Fruit fly (Drosophila melanogaster): ENCODE data around the gene slmb.

Gene slmb

DNA sequence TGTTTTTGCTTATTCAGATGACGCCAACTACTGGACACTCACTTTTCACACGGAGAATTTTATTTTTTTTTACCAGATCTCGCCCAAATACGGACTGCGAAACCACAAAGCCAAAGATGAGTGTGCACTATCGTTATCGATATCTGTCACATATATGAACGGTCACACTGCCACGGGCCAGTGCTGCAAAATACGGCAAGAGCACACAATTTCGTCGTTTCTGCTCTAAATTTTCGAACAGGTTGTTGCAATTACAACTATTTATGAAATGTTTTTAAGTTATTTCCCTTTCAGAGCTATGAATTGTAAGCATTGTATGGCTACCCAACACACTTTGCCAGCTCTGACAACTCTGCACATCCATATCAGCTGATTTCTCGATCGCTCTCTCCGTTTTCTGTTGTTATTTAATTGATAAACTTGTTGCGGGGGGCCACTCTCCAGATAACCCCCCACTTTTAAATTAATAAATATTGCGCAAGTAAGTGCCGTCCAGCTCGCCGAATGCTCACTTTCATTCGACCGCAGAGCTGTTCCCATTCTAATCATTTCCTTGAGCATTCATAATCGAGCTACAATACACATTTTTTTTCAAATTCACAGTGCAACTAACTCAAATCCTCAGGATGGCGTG is at the start of gene slmb, which contains the start of gene CG5793:
Gene slmb, minus strand, starts transcription at position 134 of the 634 bp plus-strand sequence.
Gene CG5793, plus strand, starts transcription at position 222 of the 634 bp plus-strand sequence.
- peak; percentile 58 for TF ChIP-seq HLH106 (tag; optimal IDR thresholded peaks at IDR 0.05)
- peak in 1 of 2 experiments; percentile 82 for TF ChIP-seq foxo (GFP tag; optimal IDR thresholded peaks at IDR 0.05)
- TF ChIP-seq lola (GFP tag; optimal IDR thresholded peaks at IDR 0.05), result no peak
- peak; percentile 64 for TF ChIP-seq ey (GFP tag; optimal IDR thresholded peaks at IDR 0.05)
- TF ChIP-seq Jra (GFP tag; optimal IDR thresholded peaks at IDR 0.05), result peak; percentile 81
- TF ChIP-seq pan (optimal IDR thresholded peaks at IDR 0.05), result no peak
- no peak for TF ChIP-seq tai (GFP tag; optimal IDR thresholded peaks at IDR 0.05)
- peak; percentile 63 for TF ChIP-seq Sp1 (GFP tag; optimal IDR thresholded peaks at IDR 0.05)
- TF ChIP-seq jim (GFP tag; optimal IDR thresholded peaks at IDR 0.05), result no peak
- TF ChIP-seq psq (GFP tag; optimal IDR thresholded peaks at IDR 0.05), result peak; percentile 58
- peak; percentile 25 for TF ChIP-seq CG9705 (GFP tag; optimal IDR thresholded peaks at IDR 0.05)
- TF ChIP-seq Myc (optimal IDR thresholded peaks at IDR 0.05), result peak; percentile 50
- peak; percentile 74 for TF ChIP-seq rgr (GFP tag; optimal IDR thresholded peaks at IDR 0.05)
- no peak for TF ChIP-seq woc (GFP tag; optimal IDR thresholded peaks at IDR 0.05)
- peak; percentile 49 for TF ChIP-seq OdsH (GFP tag; optimal IDR thresholded peaks at IDR 0.05)
- TF ChIP-seq Hr78 (GFP tag; optimal IDR thresholded peaks at IDR 0.05), result no peak
- TF ChIP-seq sv (GFP tag; optimal IDR thresholded peaks at IDR 0.05), result peak; percentile 47
- TF ChIP-seq Hr83 (GFP tag; optimal IDR thresholded peaks at IDR 0.05; ENCODE audit: poor library complexity, severe bottlenecking), result peak; percentile 80

DNA sequence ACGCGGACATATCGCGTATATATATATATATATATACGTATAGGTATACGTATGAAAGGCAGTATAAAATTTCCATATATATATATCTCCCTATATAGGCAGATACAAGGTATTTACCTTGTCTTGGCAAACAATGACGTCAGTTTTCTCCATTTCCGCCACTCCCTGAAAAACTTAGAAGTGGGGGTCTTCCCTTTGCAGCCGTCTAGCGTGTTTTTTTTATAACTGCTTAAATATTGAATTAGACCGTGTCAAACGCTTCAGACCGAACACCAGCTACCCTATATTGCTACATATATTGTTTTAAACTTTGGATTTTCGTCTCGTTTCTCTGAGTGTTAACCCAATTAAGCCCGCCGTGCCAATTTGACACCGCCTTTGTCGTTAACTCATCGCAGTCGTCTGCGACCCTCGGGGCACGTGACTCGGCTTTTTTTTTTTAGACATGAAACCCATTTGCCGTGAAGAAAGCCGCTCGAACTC is 49.4 kb upstream of the slmb start:
- TF ChIP-seq rgr (GFP tag; optimal IDR thresholded peaks at IDR 0.05), result peak; percentile 14
- TF ChIP-seq Rel (GFP tag; optimal IDR thresholded peaks at IDR 0.05), result no peak
- peak; percentile 55 for TF ChIP-seq Rel (tag; optimal IDR thresholded peaks at IDR 0.05)
- TF ChIP-seq Sp1 (GFP tag; optimal IDR thresholded peaks at IDR 0.05), result peak; percentile 3
- TF ChIP-seq tai (GFP tag; optimal IDR thresholded peaks at IDR 0.05), result no peak
- peak in 1 of 2 experiments; percentile 22 for TF ChIP-seq foxo (GFP tag; optimal IDR thresholded peaks at IDR 0.05)
- TF ChIP-seq Vsx2 (GFP tag; optimal IDR thresholded peaks at IDR 0.05; ENCODE audit: partially characterized antibody), result no peak
- peak; percentile 32 for TF ChIP-seq Hr83 (GFP tag; optimal IDR thresholded peaks at IDR 0.05; ENCODE audit: poor library complexity, severe bottlenecking)
- no peak for TF ChIP-seq dmrt93B (GFP tag; optimal IDR thresholded peaks at IDR 0.05)
- TF ChIP-seq OdsH (GFP tag; optimal IDR thresholded peaks at IDR 0.05), result peak; percentile 45
- peak; percentile 27 for TF ChIP-seq h (GFP tag; optimal IDR thresholded peaks at IDR 0.05)
- peak; percentile 23 for TF ChIP-seq psq (GFP tag; optimal IDR thresholded peaks at IDR 0.05)

DNA sequence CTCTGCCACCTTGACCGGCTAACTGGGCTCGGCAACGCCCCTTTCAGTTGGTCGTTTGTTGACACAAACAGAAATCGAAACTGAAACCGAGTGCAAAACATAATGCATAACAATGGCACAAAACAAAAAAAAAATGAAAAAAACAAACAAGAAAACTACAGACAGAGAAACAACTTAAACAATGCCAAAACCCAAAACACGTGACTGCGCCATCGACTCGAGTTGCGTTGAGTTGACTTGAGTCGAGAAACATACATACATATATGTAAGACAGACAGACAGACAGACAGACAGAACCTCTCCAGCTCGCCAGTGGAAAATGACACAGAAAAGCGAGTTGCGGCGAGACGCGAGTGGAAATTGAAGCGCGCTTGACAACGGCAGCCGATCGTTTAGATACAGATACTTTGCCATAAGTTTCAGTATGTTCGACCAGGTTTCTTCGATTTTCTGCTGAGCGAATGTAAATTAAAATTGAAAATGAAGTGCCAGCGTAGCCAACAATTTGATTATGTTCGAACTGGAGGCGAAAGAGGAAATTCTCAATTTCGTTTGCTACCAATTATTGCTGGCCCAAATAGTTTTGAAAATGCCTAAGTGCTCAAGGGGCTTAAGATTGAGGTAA is 42.4 kb upstream of the slmb start:
- no peak for TF ChIP-seq HLH106 (tag; optimal IDR thresholded peaks at IDR 0.05)
- TF ChIP-seq lola (GFP tag; optimal IDR thresholded peaks at IDR 0.05), result no peak
- TF ChIP-seq Sp1 (GFP tag; optimal IDR thresholded peaks at IDR 0.05), result no peak
- TF ChIP-seq OdsH (GFP tag; optimal IDR thresholded peaks at IDR 0.05), result no peak
- no peak for TF ChIP-seq Myc (optimal IDR thresholded peaks at IDR 0.05)
- no peak for TF ChIP-seq Hnf4 (GFP tag; optimal IDR thresholded peaks at IDR 0.05)
- no peak for TF ChIP-seq dl (GFP tag; optimal IDR thresholded peaks at IDR 0.05; ENCODE audit: insufficient read depth in 1 of 2, partially characterized antibody in 2 of 2)
- no peak for TF ChIP-seq psq (GFP tag; optimal IDR thresholded peaks at IDR 0.05)
- TF ChIP-seq brk (GFP tag; optimal IDR thresholded peaks at IDR 0.05), result no peak
- TF ChIP-seq Dfd (GFP tag; optimal IDR thresholded peaks at IDR 0.05), result no peak
- no peak for TF ChIP-seq Jra (GFP tag; optimal IDR thresholded peaks at IDR 0.05)
- TF ChIP-seq CG32264 (GFP tag; optimal IDR thresholded peaks at IDR 0.05), result no peak
- TF ChIP-seq dsf (GFP tag; optimal IDR thresholded peaks at IDR 0.05; ENCODE audit: borderline replicate concordance), result no peak
- no peak for TF ChIP-seq Dif (GFP tag; optimal IDR thresholded peaks at IDR 0.05; ENCODE audit: partially characterized antibody)
- no peak for TF ChIP-seq dmrt93B (GFP tag; optimal IDR thresholded peaks at IDR 0.05)
- TF ChIP-seq GATAd (GFP tag; optimal IDR thresholded peaks at IDR 0.05), result no peak
- no peak for TF ChIP-seq ey (GFP tag; optimal IDR thresholded peaks at IDR 0.05)
- no peak for TF ChIP-seq Abd-B (GFP tag; optimal IDR thresholded peaks at IDR 0.05)
- no peak for TF ChIP-seq jim (GFP tag; optimal IDR thresholded peaks at IDR 0.05)
- TF ChIP-seq sage (GFP tag; optimal IDR thresholded peaks at IDR 0.05), result no peak
